Fruit fly (Drosophila melanogaster): ENCODE results near the gene Vha100-4.

The Vha100-4 gene

dm6 chr3R:18402549-18403429 lies 13.2 kb upstream of the Vha100-4 start, which contains the start of the genes Wdr37 and koko (continued):
- TF ChIP-seq emc (GFP tag; optimal IDR thresholded peaks at IDR 0.05) (peak; percentile 36), CG7271 (tag; optimal IDR thresholded peaks at IDR 0.05) (peak; percentile 98), vvl (GFP tag; IDR thresholded peaks at IDR 0.05) (peak; percentile 99), H2.0 (GFP tag; IDR thresholded peaks at IDR 0.05) (peak; percentile 96), kni (GFP tag; optimal IDR thresholded peaks at IDR 0.05) (peak; percentile 27), CG9817 (tag; optimal IDR thresholded peaks at IDR 0.05) (peak; percentile 96), gce (GFP tag; IDR thresholded peaks at IDR 0.05) (peak; percentile 95), zen (tag; optimal IDR thresholded peaks at IDR 0.05) (peak; percentile 98), nerfin-1 (tag; optimal IDR thresholded peaks at IDR 0.05) (peak; percentile 95), B-H2 (GFP tag; optimal IDR thresholded peaks at IDR 0.05) (peak; percentile 94), org-1 (GFP tag; optimal IDR thresholded peaks at IDR 0.05) (peak; percentile 86), salm (tag; optimal IDR thresholded peaks at IDR 0.05) (peak; percentile 91), CG7357 (GFP tag; IDR thresholded peaks at IDR 0.05) (peak; percentile 93), CG15696 (tag; optimal IDR thresholded peaks at IDR 0.05) (peak; percentile 97), Fer2 (tag; optimal IDR thresholded peaks at IDR 0.05) (peak; percentile 96), CoRest (tag; optimal IDR thresholded peaks at IDR 0.05) (peak; percentile 99), Six4 (GFP tag; optimal IDR thresholded peaks at IDR 0.05) (peak; percentile 92), CG1647 (GFP tag; optimal IDR thresholded peaks at IDR 0.05) (peak; percentile 63), CG33557 (GFP tag; optimal IDR thresholded peaks at IDR 0.05) (peak; percentile 96), corto (GFP tag; optimal IDR thresholded peaks at IDR 0.05) (peak; percentile 79), row (GFP tag; IDR thresholded peaks at IDR 0.05) (peak; percentile 99), CG31441 (GFP tag; IDR thresholded peaks at IDR 0.05) (peak; percentile 99), ase (GFP tag; IDR thresholded peaks at IDR 0.05) (peak; percentile 94), trem (tag; optimal IDR thresholded peaks at IDR 0.05) (peak; percentile 94), oc (tag; optimal IDR thresholded peaks at IDR 0.05) (peak; percentile 96), CG9437 (GFP tag; optimal IDR thresholded peaks at IDR 0.05) (peak; percentile 94), esg (GFP tag; conservative IDR thresholded peaks at IDR 0.05) (peak; percentile 97), stc (GFP tag; IDR thresholded peaks at IDR 0.05) (peak; percentile 98), CG43689 (GFP tag; IDR thresholded peaks at IDR 0.05) (peak; percentile 94), CG32772 (GFP tag; IDR thresholded peaks at IDR 0.05) (peak; percentile 99), shn (GFP tag; optimal IDR thresholded peaks at IDR 0.05) (peak; percentile 63), CG9727 (GFP tag; optimal IDR thresholded peaks at IDR 0.05) (peak; percentile 99), luna (GFP tag; optimal IDR thresholded peaks at IDR 0.05) (peak; percentile 28), CG15514 (GFP tag; optimal IDR thresholded peaks at IDR 0.05) (peak; percentile 88), CG2678 (tag; optimal IDR thresholded peaks at IDR 0.05) (peak; percentile 98), lbe (GFP tag; optimal IDR thresholded peaks at IDR 0.05) (peak; percentile 85), knrl (GFP tag; IDR thresholded peaks at IDR 0.05; ENCODE audit: partially characterized antibody) (peak; percentile 51), Drgx (GFP tag; IDR thresholded peaks at IDR 0.05) (peak; percentile 98), CG13287 (GFP tag; IDR thresholded peaks at IDR 0.05; ENCODE audit: partially characterized antibody) (peak; percentile 72), Rfx (GFP tag; IDR thresholded peaks at IDR 0.05) (peak; percentile 97), trh (GFP tag; optimal IDR thresholded peaks at IDR 0.05) (peak; percentile 93), klu (GFP tag; IDR thresholded peaks at IDR 0.05) (peak; percentile 99), ems (GFP tag; optimal IDR thresholded peaks at IDR 0.05) (peak; percentile 67), fd102C (GFP tag; optimal IDR thresholded peaks at IDR 0.05) (peak; percentile 40), Elba2 (GFP tag; optimal IDR thresholded peaks at IDR 0.05) (peak; percentile 92), stwl (tag; optimal IDR thresholded peaks at IDR 0.05) (peak; percentile 94), CG4404 (GFP tag; IDR thresholded peaks at IDR 0.05) (peak; percentile 98), CG12391 (tag; optimal IDR thresholded peaks at IDR 0.05) (peak; percentile 99), h (optimal IDR thresholded peaks at IDR 0.05) (no peak)

Measured in whole organism, embryonic.